Worm (Caenorhabditis elegans): ENCODE measurements around the gene Y97E10AR.1.

Y97E10AR.1 gene

DNA sequence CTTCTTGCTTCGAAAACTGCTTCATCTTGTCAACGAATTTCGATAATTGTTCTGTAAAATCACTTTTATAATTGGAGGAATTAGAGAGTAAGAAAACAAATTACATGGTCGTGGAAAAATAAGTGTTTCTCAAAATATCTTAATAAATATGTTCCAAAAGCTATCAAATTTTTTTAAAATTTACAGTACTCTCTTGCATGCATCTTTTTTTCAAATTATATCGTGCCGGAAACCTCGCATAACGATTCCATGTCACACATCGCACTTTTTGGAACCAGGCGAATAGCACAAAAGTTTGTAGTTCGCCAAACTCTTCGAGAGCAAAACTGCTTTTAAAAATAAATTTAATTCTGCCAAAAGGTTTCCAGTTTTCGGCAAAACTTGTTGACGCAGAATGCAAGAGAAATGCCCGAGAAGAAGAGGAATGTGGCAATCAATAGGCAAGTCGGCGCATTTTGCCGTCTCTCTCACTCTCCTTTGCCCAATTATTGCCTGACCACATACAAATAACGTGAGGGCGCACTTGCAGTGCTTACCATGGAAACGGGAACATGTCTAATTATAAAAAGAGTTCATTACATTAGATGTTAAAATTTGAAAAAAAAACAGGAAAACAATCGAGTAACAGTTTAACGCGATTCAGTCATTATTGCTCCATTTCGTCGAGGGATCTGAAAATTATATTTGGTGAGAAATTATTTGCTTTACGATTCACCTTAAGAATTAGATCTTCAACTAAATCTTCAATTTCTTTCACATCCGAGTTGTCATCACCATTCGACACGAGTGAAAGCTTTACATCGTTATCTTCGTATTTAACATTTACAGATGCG lies 6.4 kb downstream of the Y97E10AR.1 start, which contains the start of gene Y97E10AR.3:
Gene Y97E10AR.3 (minus strand): TSS at position 51 of the 833 bp plus-strand sequence.
- TF ChIP-seq unc-42 (tag; optimal IDR thresholded peaks at IDR 0.05): peak; percentile 21
- no peak for TF ChIP-seq pros-1 (tag; optimal IDR thresholded peaks at IDR 0.05)
- no peak for TF ChIP-seq ceh-19 (GFP tag; optimal IDR thresholded peaks at IDR 0.05)

DNA sequence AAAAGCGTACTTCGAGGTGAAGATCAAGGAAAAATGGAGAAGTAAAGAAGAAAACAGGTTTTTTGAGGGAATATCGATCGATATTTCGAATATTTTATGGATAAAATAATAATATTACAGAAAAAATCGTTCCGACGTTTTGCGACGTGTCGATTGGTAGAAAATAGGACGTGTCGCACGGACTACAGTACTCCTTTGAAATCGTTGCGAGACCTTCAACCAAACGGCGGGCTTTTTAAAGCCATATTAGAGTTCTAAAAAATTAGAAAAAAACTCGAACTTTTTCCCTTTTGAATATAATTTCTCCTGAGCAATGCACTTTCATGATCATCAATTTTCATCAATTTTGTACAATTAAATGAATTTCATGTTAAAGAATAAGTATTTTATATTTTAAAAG lies 8.8 kb downstream of the Y97E10AR.1 start, which contains the start of gene Y97E10AR.4:
Gene Y97E10AR.4 (minus strand): TSS at position 131 of the 400 bp plus-strand sequence.
- TF ChIP-seq ama-1 (optimal IDR thresholded peaks at IDR 0.05) (no peak), ceh-19 (GFP tag; optimal IDR thresholded peaks at IDR 0.05) (no peak), pros-1 (tag; optimal IDR thresholded peaks at IDR 0.05) (no peak), ahr-1 (tag; optimal IDR thresholded peaks at IDR 0.05) (no peak), unc-86 (tag; optimal IDR thresholded peaks at IDR 0.05) (no peak), pat-9 (tag; optimal IDR thresholded peaks at IDR 0.05) (no peak), lin-11 (tag; optimal IDR thresholded peaks at IDR 0.05) (no peak), K09A11.1 (tag; optimal IDR thresholded peaks at IDR 0.05; ENCODE audit: insufficient read depth) (no peak), hlh-15 (tag; optimal IDR thresholded peaks at IDR 0.05) (no peak), fax-1 (tag; optimal IDR thresholded peaks at IDR 0.05) (no peak), hlh-8 (tag; optimal IDR thresholded peaks at IDR 0.05) (no peak), sox-2 (GFP tag; IDR thresholded peaks at IDR 0.05) (no peak), gmeb-2 (tag; optimal IDR thresholded peaks at IDR 0.05) (no peak), ceh-22 (tag; optimal IDR thresholded peaks at IDR 0.05) (no peak), hlh-6 (tag; optimal IDR thresholded peaks at IDR 0.05) (no peak), ceh-18 (tag; optimal IDR thresholded peaks at IDR 0.05) (no peak)

DNA sequence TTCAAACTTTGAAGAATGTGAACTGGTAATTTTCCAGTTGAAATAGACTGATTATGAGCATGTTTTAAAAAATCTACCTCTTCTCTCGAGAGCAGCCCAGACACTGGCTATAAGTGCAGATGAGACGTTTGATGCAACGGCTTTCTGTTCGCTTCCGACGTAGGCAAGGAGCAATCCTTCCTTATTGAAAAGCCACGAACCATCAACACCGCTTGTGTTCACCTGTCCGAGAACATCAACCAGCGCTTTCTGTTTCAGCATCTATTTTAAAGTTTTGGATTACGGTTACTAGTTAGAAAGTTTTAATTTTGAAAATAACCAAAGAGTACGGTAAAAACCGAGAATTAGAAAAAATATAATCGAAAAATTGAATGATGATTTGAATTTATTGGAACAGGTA lies 9.6 kb downstream of the Y97E10AR.1 start, which contains the start of gene lmtr-2:
Gene lmtr-2 (minus strand): TSS at position 261 of the 400 bp plus-strand sequence.
- TF ChIP-seq unc-3 (GFP tag; conservative IDR thresholded peaks at IDR 0.05) (no peak), unc-3 (tag; optimal IDR thresholded peaks at IDR 0.05) (no peak), ama-1 (optimal IDR thresholded peaks at IDR 0.05) (peak; percentile 33)

DNA sequence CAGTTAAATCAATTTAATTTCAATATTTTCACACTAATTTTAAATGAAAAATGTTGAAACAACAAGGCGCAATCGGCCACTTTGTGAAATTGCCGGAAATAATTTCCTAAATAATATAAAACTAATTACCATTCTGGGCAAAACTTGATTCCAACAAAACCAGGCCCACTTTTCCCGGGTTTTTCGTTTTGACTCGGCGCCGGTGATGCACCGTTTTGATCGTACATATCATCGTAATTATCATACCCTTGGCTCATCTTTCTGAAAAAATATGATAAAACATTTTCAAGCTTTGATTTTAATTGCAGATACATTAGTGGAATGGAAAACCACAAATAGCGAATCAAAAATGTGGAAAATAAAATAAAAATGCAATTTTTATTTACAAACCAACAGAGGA lies 10.8 kb downstream of the Y97E10AR.1 start, which contains the start of gene rpb-9:
Gene rpb-9 (minus strand): TSS at position 314 of the 400 bp plus-strand sequence.
- TF ChIP-seq lim-6 (tag; optimal IDR thresholded peaks at IDR 0.05): no peak
- TF ChIP-seq ceh-34 (tag; optimal IDR thresholded peaks at IDR 0.05): no peak
- TF ChIP-seq nhr-232 (tag; optimal IDR thresholded peaks at IDR 0.05): no peak
- no peak for TF ChIP-seq hlh-13 (GFP tag; optimal IDR thresholded peaks at IDR 0.05)
- no peak for TF ChIP-seq dve-1 (tag; optimal IDR thresholded peaks at IDR 0.05)
- no peak for TF ChIP-seq dmd-4 (tag; optimal IDR thresholded peaks at IDR 0.05; ENCODE audit: borderline replicate concordance)
- no peak for TF ChIP-seq che-1 (tag; optimal IDR thresholded peaks at IDR 0.05)
- TF ChIP-seq ceh-14 (tag; optimal IDR thresholded peaks at IDR 0.05): no peak
- no peak for TF ChIP-seq zip-5 (tag; optimal IDR thresholded peaks at IDR 0.05)
- no peak for TF ChIP-seq rnt-1 (tag; optimal IDR thresholded peaks at IDR 0.05)
- TF ChIP-seq ceh-30 (tag; optimal IDR thresholded peaks at IDR 0.05): no peak
- no peak for TF ChIP-seq ceh-2 (tag; optimal IDR thresholded peaks at IDR 0.05)
- TF ChIP-seq elt-2 (tag; optimal IDR thresholded peaks at IDR 0.05): no peak
- TF ChIP-seq gmeb-2 (tag; optimal IDR thresholded peaks at IDR 0.05): no peak
- TF ChIP-seq npax-4 (tag; optimal IDR thresholded peaks at IDR 0.05): no peak
- no peak for TF ChIP-seq lin-11 (tag; optimal IDR thresholded peaks at IDR 0.05)
- no peak for TF ChIP-seq ref-2 (tag; optimal IDR thresholded peaks at IDR 0.05)

DNA sequence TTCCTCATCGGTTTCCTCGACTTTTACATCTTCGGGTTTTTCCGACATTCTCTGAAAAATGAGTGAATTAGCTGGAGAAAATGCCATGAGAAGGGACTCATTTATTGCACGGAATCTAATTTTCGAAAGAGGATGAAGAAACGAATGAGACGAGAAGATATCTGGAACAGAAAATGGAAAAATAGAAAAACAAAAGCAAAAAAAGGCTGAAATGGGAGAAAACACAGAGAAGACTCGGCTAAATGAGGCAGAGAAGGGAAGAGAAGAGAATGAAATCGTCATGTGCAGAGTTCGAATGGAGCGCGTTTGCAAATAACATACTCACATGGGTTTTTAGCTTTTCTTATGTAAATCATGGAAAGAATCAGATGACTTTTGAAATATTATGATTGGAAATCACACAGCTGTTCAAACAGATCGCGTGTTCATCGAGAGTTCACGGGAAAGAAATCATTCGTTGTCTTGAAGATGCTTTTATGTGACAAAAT lies 12.7 kb downstream of the Y97E10AR.1 start, which contains the start of gene Y97E10AR.6:
Gene Y97E10AR.6 (minus strand): TSS at position 51 of the 488 bp plus-strand sequence.
- TF ChIP-seq hlh-30 (tag; optimal IDR thresholded peaks at IDR 0.05; ENCODE audit: insufficient read depth) (peak; percentile 90), pax-1 (tag; optimal IDR thresholded peaks at IDR 0.05) (no peak), ama-1 (optimal IDR thresholded peaks at IDR 0.05) (no peak), C08G9.2 (tag; optimal IDR thresholded peaks at IDR 0.05) (no peak), ceh-6 (GFP tag; optimal IDR thresholded peaks at IDR 0.05) (no peak), unc-42 (tag; optimal IDR thresholded peaks at IDR 0.05) (peak; percentile 30), dmd-4 (tag; optimal IDR thresholded peaks at IDR 0.05; ENCODE audit: borderline replicate concordance) (no peak)
